Fruit fly (Drosophila melanogaster): Measurements from ENCODE around the gene Gr64e.

Gene Gr64e

DNA sequence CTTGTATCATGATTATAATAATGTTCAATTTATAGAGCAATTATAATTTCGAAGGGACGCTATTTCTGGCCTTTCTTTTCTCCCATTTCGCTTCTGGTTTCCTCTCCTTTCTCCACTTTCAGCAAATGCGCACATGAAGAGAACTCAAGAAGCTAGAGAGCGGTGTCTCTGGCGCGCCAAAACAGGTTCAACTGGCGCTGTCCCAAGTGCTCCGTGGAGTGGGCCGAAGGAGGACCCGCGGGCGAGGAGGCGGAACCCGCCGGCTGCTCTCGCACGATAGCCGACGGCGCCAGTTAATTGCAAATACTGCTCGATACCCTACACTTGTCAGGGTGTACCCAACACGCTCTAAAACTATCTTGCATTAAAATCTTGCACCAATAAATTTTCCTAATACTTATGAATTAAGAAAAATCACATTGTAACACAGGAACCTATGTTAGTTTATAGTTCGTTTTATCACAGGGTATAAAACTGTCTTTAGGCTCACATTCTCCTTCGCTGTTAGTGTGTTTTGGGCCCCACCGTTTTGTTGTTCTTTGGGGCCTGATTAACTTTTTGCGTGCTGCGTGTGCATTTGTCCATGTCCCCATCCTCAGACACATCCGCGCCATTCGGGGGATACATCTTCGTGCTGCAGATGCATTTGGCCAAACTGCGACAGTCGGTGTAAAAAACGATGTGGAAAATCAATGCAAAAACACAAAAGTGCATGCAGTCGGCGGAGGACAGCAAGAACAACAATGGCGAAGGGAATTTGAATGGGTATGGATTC is 38.5 kb downstream of the Gr64e start (continued):
- TF ChIP-seq Antp (GFP tag; optimal IDR thresholded peaks at IDR 0.05) (peak; percentile 88), Lim3 (GFP tag; IDR thresholded peaks at IDR 0.05) (peak; percentile 75), CG6689 (GFP tag; IDR thresholded peaks at IDR 0.05) (peak; percentile 92), nau (GFP tag; optimal IDR thresholded peaks at IDR 0.05) (no peak), CG18599 (GFP tag; optimal IDR thresholded peaks at IDR 0.05) (peak; percentile 90), CG13296 (GFP tag; optimal IDR thresholded peaks at IDR 0.05) (peak; percentile 79), CG10267 (tag; optimal IDR thresholded peaks at IDR 0.05) (peak; percentile 45), ftz-f1 (GFP tag; optimal IDR thresholded peaks at IDR 0.05) (no peak), CG9932 (GFP tag; IDR thresholded peaks at IDR 0.05) (peak; percentile 93), CG6683 (GFP tag; optimal IDR thresholded peaks at IDR 0.05) (peak; percentile 6), tin (GFP tag; optimal IDR thresholded peaks at IDR 0.05) (peak; percentile 70), CG17385 (GFP tag; optimal IDR thresholded peaks at IDR 0.05) (peak; percentile 82), Ptx1 (GFP tag; IDR thresholded peaks at IDR 0.05) (peak; percentile 95), Side (GFP tag; optimal IDR thresholded peaks at IDR 0.05) (peak; percentile 69), slou (GFP tag; optimal IDR thresholded peaks at IDR 0.05) (peak; percentile 83), dysf (GFP tag; IDR thresholded peaks at IDR 0.05) (peak; percentile 96), CG2202 (tag; optimal IDR thresholded peaks at IDR 0.05) (no peak), knrl (GFP tag; IDR thresholded peaks at IDR 0.05; ENCODE audit: partially characterized antibody) (no peak), Dbx (GFP tag; IDR thresholded peaks at IDR 0.05) (peak; percentile 94), D19A (tag; optimal IDR thresholded peaks at IDR 0.05) (no peak), CG11504 (tag; optimal IDR thresholded peaks at IDR 0.05) (peak; percentile 86), CG13424 (tag; optimal IDR thresholded peaks at IDR 0.05) (peak; percentile 90), Ssrp (tag; optimal IDR thresholded peaks at IDR 0.05) (peak; percentile 83), CHES-1-like (GFP tag; optimal IDR thresholded peaks at IDR 0.05) (peak; percentile 91), CG9215 (GFP tag; IDR thresholded peaks at IDR 0.05) (peak; percentile 82), Nf-YA (GFP tag; IDR thresholded peaks at IDR 0.05) (peak; percentile 91), trh (GFP tag; optimal IDR thresholded peaks at IDR 0.05) (peak; percentile 65), CG7786 (GFP tag; optimal IDR thresholded peaks at IDR 0.05) (peak; percentile 93), pfk (GFP tag; optimal IDR thresholded peaks at IDR 0.05) (no peak), ase (GFP tag; IDR thresholded peaks at IDR 0.05) (peak; percentile 89), z (GFP tag; IDR thresholded peaks at IDR 0.05) (no peak), Atf-2 (GFP tag; optimal IDR thresholded peaks at IDR 0.05) (peak; percentile 86), Taf1 (GFP tag; IDR thresholded peaks at IDR 0.05) (peak; percentile 85), fd102C (GFP tag; optimal IDR thresholded peaks at IDR 0.05) (peak; percentile 9), Ravus (GFP tag; IDR thresholded peaks at IDR 0.05) (peak; percentile 85), CG6765 (GFP tag; optimal IDR thresholded peaks at IDR 0.05) (peak; percentile 52), CG9727 (GFP tag; optimal IDR thresholded peaks at IDR 0.05) (peak; percentile 84), CG7928 (GFP tag; optimal IDR thresholded peaks at IDR 0.05) (peak; percentile 64), CG9876 (GFP tag; optimal IDR thresholded peaks at IDR 0.05) (peak; percentile 81), CG11696 (GFP tag; IDR thresholded peaks at IDR 0.05) (peak; percentile 71), pzg (GFP tag; optimal IDR thresholded peaks at IDR 0.05) (peak; percentile 5), CG1647 (GFP tag; optimal IDR thresholded peaks at IDR 0.05) (peak; percentile 72), wek (GFP tag; optimal IDR thresholded peaks at IDR 0.05) (peak; percentile 22), CG7987 (GFP tag; optimal IDR thresholded peaks at IDR 0.05) (peak; percentile 64), Asciz (GFP tag; optimal IDR thresholded peaks at IDR 0.05) (peak; percentile 67), Vsx1 (GFP tag; optimal IDR thresholded peaks at IDR 0.05) (peak; percentile 63), CG1529 (GFP tag; optimal IDR thresholded peaks at IDR 0.05) (peak; percentile 68), CG42726 (GFP tag; IDR thresholded peaks at IDR 0.05; ENCODE audit: partially characterized antibody) (no peak), CG7839 (tag; optimal IDR thresholded peaks at IDR 0.05) (peak; percentile 87)

Data from whole organism, embryonic.